Fruit fly (Drosophila melanogaster) whole organism, embryonic: ENCODE measurements around the gene Acp63F.

Experiments
- Abd-B ChIP-seq: fragments of 200-800 bp; sonication (Bioruptor generic); optimal IDR thresholded peaks from 2 replicates; lab custom pipeline; 2018; ENCODE audit warnings: missing biosample characterization, mild to moderate bottlenecking, missing genetic modification characterization, moderate library complexity
- Bdp1 ChIP-seq: fragments of 200-800 bp; sonication (Bioruptor generic); optimal IDR thresholded peaks from 3 replicates; lab custom pipeline; 2016; ENCODE audit warnings: missing biosample characterization, missing genetic modification characterization
- Bgb ChIP-seq: fragments of 200-800 bp; sonication (Bioruptor generic); IDR thresholded peaks from 2 replicates; pipeline ENCODE4 v1.3.6; 2022; ENCODE audit warnings: missing biosample characterization, missing genetic modification characterization; ENCODE audit not compliant: partially characterized antibody
- BtbVII ChIP-seq: fragments of 200-800 bp; sonication (Bioruptor generic); optimal IDR thresholded peaks from 3 replicates; lab custom pipeline; 2017; ENCODE audit warnings: missing biosample characterization, mild to moderate bottlenecking, missing genetic modification characterization
- CG10462 ChIP-seq: fragments of 200-800 bp; sonication (Bioruptor generic); optimal IDR thresholded peaks from 2 replicates; lab custom pipeline; 2016; ENCODE audit warnings: missing biosample characterization, missing genetic modification characterization
- CG11093 ChIP-seq: fragments of 200-800 bp; sonication (Bioruptor generic); IDR thresholded peaks from 3 replicates; pipeline ENCODE4 v1.3.6; 2022; ENCODE audit warnings: missing biosample characterization, missing genetic modification characterization
- CG12659 ChIP-seq: fragments of 200-800 bp; sonication (Bioruptor generic); optimal IDR thresholded peaks from 3 replicates; lab custom pipeline; 2017; ENCODE audit warnings: mild to moderate bottlenecking, missing biosample characterization, missing genetic modification reagents, missing genetic modification characterization
- CG14441 ChIP-seq: fragments of 200-800 bp; sonication (Bioruptor generic); IDR thresholded peaks from 2 replicates; pipeline ENCODE4 v1.3.6; 2022; ENCODE audit warnings: missing biosample characterization, missing genetic modification characterization
- CG14860 ChIP-seq: fragments of 200-800 bp; sonication (Bioruptor generic); IDR thresholded peaks from 3 replicates; pipeline ENCODE4 v1.3.6; 2022; ENCODE audit warnings: missing biosample characterization, missing genetic modification characterization; ENCODE audit not compliant: partially characterized antibody
- CG1792 ChIP-seq: fragments of 200-800 bp; sonication (Bioruptor generic); optimal IDR thresholded peaks from 2 replicates; lab custom pipeline; 2016; ENCODE audit warnings: missing biosample characterization, missing genetic modification characterization
- CG2889 ChIP-seq: fragments of 200-800 bp; sonication (Bioruptor generic); IDR thresholded peaks from 3 replicates; pipeline ENCODE4 v1.3.6; 2022; ENCODE audit warnings: missing biosample characterization, missing genetic modification characterization
- CG3281 ChIP-seq: fragments of 200-800 bp; sonication (Bioruptor generic); optimal IDR thresholded peaks from 3 replicates; lab custom pipeline; 2017; ENCODE audit warnings: missing biosample characterization, mild to moderate bottlenecking, missing genetic modification characterization
- CG34224 ChIP-seq: fragments of 200-800 bp; sonication (Bioruptor generic); IDR thresholded peaks from 3 replicates; pipeline ENCODE4 v1.3.6; 2022; ENCODE audit warnings: missing biosample characterization, missing genetic modification characterization; ENCODE audit not compliant: partially characterized antibody
- CG34422 ChIP-seq: fragments of 200-800 bp; sonication (Bioruptor generic); IDR thresholded peaks from 3 replicates; pipeline ENCODE4 v1.3.6; 2022; ENCODE audit warnings: missing biosample characterization, missing genetic modification characterization
- CG4707 ChIP-seq: fragments of 200-800 bp; sonication (Bioruptor generic); optimal IDR thresholded peaks from 2 replicates; lab custom pipeline; 2018; ENCODE audit warnings: missing biosample characterization, mild to moderate bottlenecking, missing genetic modification characterization, moderate library complexity
- CG4820 ChIP-seq: fragments of 200-800 bp; sonication (Bioruptor generic); optimal IDR thresholded peaks from 3 replicates; lab custom pipeline; 2016; ENCODE audit warnings: missing biosample characterization, missing genetic modification characterization
- CG4854 ChIP-seq: fragments of 200-800 bp; sonication (Bioruptor generic); optimal IDR thresholded peaks from 2 replicates; lab custom pipeline; 2016; ENCODE audit warnings: missing biosample characterization, missing genetic modification characterization, inconsistent platforms
- CG6175 ChIP-seq: fragments of 200-800 bp; sonication (Bioruptor generic); IDR thresholded peaks from 3 replicates; pipeline ENCODE4 v1.3.6; 2022; ENCODE audit warnings: missing biosample characterization, missing genetic modification characterization
- CG6765 ChIP-seq: fragments of 200-800 bp; sonication (Bioruptor generic); optimal IDR thresholded peaks from 3 replicates; lab custom pipeline; 2017; ENCODE audit warnings: missing biosample characterization, mild to moderate bottlenecking, missing genetic modification characterization
- CG6854 ChIP-seq: fragments of 200-800 bp; sonication (Bioruptor generic); optimal IDR thresholded peaks from 3 replicates; lab custom pipeline; 2017; ENCODE audit warnings: missing biosample characterization, mild to moderate bottlenecking, missing genetic modification characterization
- CG7357 ChIP-seq: fragments of 200-800 bp; sonication (Bioruptor generic); IDR thresholded peaks from 3 replicates; pipeline ENCODE4 v1.3.6; 2022; ENCODE audit warnings: missing biosample characterization, missing genetic modification characterization
- CG7928 ChIP-seq: fragments of 200-800 bp; sonication (Bioruptor generic); optimal IDR thresholded peaks from 2 replicates; lab custom pipeline; 2017; ENCODE audit warnings: missing biosample characterization, mild to moderate bottlenecking, missing genetic modification characterization
- CG9876 ChIP-seq: fragments of 200-800 bp; sonication (Bioruptor generic); optimal IDR thresholded peaks from 2 replicates; lab custom pipeline; 2016; ENCODE audit warnings: missing biosample characterization, missing genetic modification characterization
- Eip74EF ChIP-seq, 2 experiments: fragments of 200-800 bp in 1 of 2; fragments of >200 bp in 1 of 2; sonication (Bioruptor generic) in 1 of 2; optimal IDR thresholded peaks; 2 replicates each; lab custom pipeline; 2017 to 2019; ENCODE audit warnings: missing biosample characterization in 2 of 2, missing genetic modification characterization in 2 of 2, mild to moderate bottlenecking in 1 of 2, moderate library complexity in 1 of 2
- Hmr ChIP-seq: fragments of 200-800 bp; sonication (Bioruptor generic); optimal IDR thresholded peaks from 3 replicates; lab custom pipeline; 2017; ENCODE audit warnings: mild to moderate bottlenecking, missing biosample characterization, missing genetic modification reagents, missing genetic modification characterization
- Kr ChIP-seq: fragments of 200-800 bp; sonication (Bioruptor generic); optimal IDR thresholded peaks from 2 replicates; lab custom pipeline; 2017; ENCODE audit warnings: missing biosample characterization, mild to moderate bottlenecking, missing genetic modification characterization
- Lpt ChIP-seq: fragments of >200 bp; optimal IDR thresholded peaks from 2 replicates; lab custom pipeline; 2018; ENCODE audit warnings: missing biosample characterization, missing genetic modification characterization
- NC2β ChIP-seq: fragments of 200-800 bp; sonication (Bioruptor generic); optimal IDR thresholded peaks from 2 replicates; lab custom pipeline; 2016; ENCODE audit warnings: missing biosample characterization, missing genetic modification characterization
- Opbp ChIP-seq: fragments of 200-800 bp; sonication (Bioruptor generic); IDR thresholded peaks from 3 replicates; pipeline ENCODE4 v1.3.6; 2022; ENCODE audit warnings: missing biosample characterization, missing genetic modification characterization; ENCODE audit not compliant: partially characterized antibody
- PHDP ChIP-seq: fragments of 200-800 bp; sonication (Bioruptor generic); optimal IDR thresholded peaks from 3 replicates; lab custom pipeline; 2018; ENCODE audit warnings: missing biosample characterization, mild to moderate bottlenecking, missing genetic modification characterization, moderate library complexity
- Pdp1 ChIP-seq, 2 experiments: fragments of 200-800 bp; sonication (Bioruptor generic); optimal IDR thresholded peaks; 3 replicates each; lab custom pipeline; 2016; ENCODE audit warnings: missing biosample characterization in 2 of 2, missing genetic modification characterization in 2 of 2, mild to moderate bottlenecking in 1 of 2, moderate library complexity in 1 of 2
- Ravus ChIP-seq: fragments of 200-800 bp; sonication (Bioruptor generic); IDR thresholded peaks from 2 replicates; pipeline ENCODE4 v1.3.6; 2022; ENCODE audit warnings: missing biosample characterization, missing genetic modification characterization
- Spps ChIP-seq: fragments of 200-800 bp; sonication (Bioruptor generic); optimal IDR thresholded peaks from 2 replicates; lab custom pipeline; 2018; ENCODE audit warnings: missing biosample characterization, mild to moderate bottlenecking, missing genetic modification characterization
- YL-1 ChIP-seq: fragments of 200-800 bp; sonication (Bioruptor generic); optimal IDR thresholded peaks from 3 replicates; lab custom pipeline; 2017; ENCODE audit warnings: missing biosample characterization, mild to moderate bottlenecking, missing genetic modification characterization
- amos ChIP-seq: fragments of 200-800 bp; sonication (Bioruptor generic); IDR thresholded peaks from 2 replicates; pipeline ENCODE4 v1.3.6; 2022; ENCODE audit warnings: missing biosample characterization, missing genetic modification characterization; ENCODE audit not compliant: partially characterized antibody
- cato ChIP-seq: fragments of 200-800 bp; sonication (Bioruptor generic); optimal IDR thresholded peaks from 2 replicates; lab custom pipeline; 2016; ENCODE audit warnings: missing biosample characterization, missing genetic modification characterization, borderline replicate concordance
- dati ChIP-seq: fragments of 200-800 bp; sonication (Bioruptor generic); IDR thresholded peaks from 2 replicates; pipeline ENCODE4 v1.3.6; 2022; ENCODE audit warnings: missing biosample characterization, missing genetic modification characterization
- emc ChIP-seq: fragments of 200-800 bp; sonication (Bioruptor generic); optimal IDR thresholded peaks from 2 replicates; lab custom pipeline; 2016; ENCODE audit warnings: missing biosample characterization, missing genetic modification characterization
- gcm2 ChIP-seq: fragments of 200-800 bp; sonication (Bioruptor generic); optimal IDR thresholded peaks from 2 replicates; lab custom pipeline; 2016; ENCODE audit warnings: missing biosample characterization, missing genetic modification characterization
- grn ChIP-seq: fragments of 200-800 bp; sonication (Bioruptor generic); optimal IDR thresholded peaks from 3 replicates; lab custom pipeline; 2017; ENCODE audit warnings: missing biosample characterization, missing genetic modification characterization
- jumu ChIP-seq: fragments of 200-800 bp; sonication (Bioruptor generic); optimal IDR thresholded peaks from 3 replicates; lab custom pipeline; 2016; ENCODE audit warnings: missing biosample characterization, missing genetic modification characterization
- lilli ChIP-seq: fragments of 200-800 bp; sonication (Bioruptor generic); optimal IDR thresholded peaks from 3 replicates; lab custom pipeline; 2016; ENCODE audit warnings: missing biosample characterization, missing genetic modification characterization
- nmo ChIP-seq: fragments of 200-800 bp; sonication (Bioruptor generic); optimal IDR thresholded peaks from 2 replicates; lab custom pipeline; 2018; ENCODE audit warnings: missing biosample characterization, mild to moderate bottlenecking, missing genetic modification characterization, moderate library complexity
- pho ChIP-seq: fragments of 200-800 bp; sonication (Bioruptor generic); optimal IDR thresholded peaks from 2 replicates; lab custom pipeline; 2016; ENCODE audit warnings: missing biosample characterization, missing genetic modification characterization
- pum ChIP-seq: fragments of 200-800 bp; sonication (Bioruptor generic); optimal IDR thresholded peaks from 2 replicates; lab custom pipeline; 2016; ENCODE audit warnings: missing biosample characterization, missing genetic modification characterization
- ro ChIP-seq: fragments of 200-800 bp; sonication (Bioruptor generic); IDR thresholded peaks from 2 replicates; pipeline ENCODE4 v1.3.6; 2022; ENCODE audit warnings: missing biosample characterization, missing genetic modification characterization
- slp2 ChIP-seq: fragments of 200-800 bp; sonication (Bioruptor generic); optimal IDR thresholded peaks from 2 replicates; lab custom pipeline; 2016; ENCODE audit warnings: missing biosample characterization, missing genetic modification characterization
- vfl ChIP-seq: fragments of 200-800 bp; sonication (Bioruptor generic); optimal IDR thresholded peaks from 2 replicates; lab custom pipeline; 2016; ENCODE audit warnings: missing biosample characterization, missing genetic modification characterization

The Acp63F gene

dm6 chr3L:3769157-3769556 is 47.0 kb downstream of the Acp63F start (continued):
- TF ChIP-seq Lpt (GFP tag; lab: Kevin White, UChicago), result no peak

dm6 chr3L:3767825-3768224 is 48.3 kb downstream of the Acp63F start:
- TF ChIP-seq Pdp1 (GFP tag; optimal IDR thresholded peaks at IDR 0.05; lab: Kevin White, UChicago) (peak; percentile 26 to 69), CG11093 (GFP tag; lab: Robert Waterston, UW) (no peak), Bdp1 (GFP tag; lab: Kevin White, UChicago) (peak; percentile 70), cato (GFP tag; lab: Kevin White, UChicago) (peak; percentile 37), CG9876 (GFP tag; lab: Kevin White, UChicago) (peak; percentile 53), CG6854 (GFP tag; lab: Kevin White, UChicago) (peak; percentile 44), pum (GFP tag; lab: Kevin White, UChicago) (peak; percentile 65), NC2β (GFP tag; lab: Kevin White, UChicago) (peak; percentile 75), CG6175 (GFP tag; lab: Robert Waterston, UW) (peak; percentile 74; the same call in 1 of the 3 replicates), CG3281 (GFP tag; lab: Kevin White, UChicago) (no peak), CG14441 (peak; percentile 31; the same call in 1 of the 2 replicates), CG14860 (GFP tag; lab: Robert Waterston, UW) (no peak), CG4854 (GFP tag; lab: Kevin White, UChicago) (no peak), CG2889 (GFP tag; lab: Robert Waterston, UW) (0 out of 3 replicates have a peak, but pooled peaks have one; percentile 12), slp2 (GFP tag; lab: Kevin White, UChicago) (no peak), nmo (GFP tag; lab: Kevin White, UChicago) (peak; percentile 53), emc (no peak), CG12659 (GFP tag; lab: Kevin White, UChicago) (peak; percentile 30), CG34422 (GFP tag; lab: Robert Waterston, UW) (peak; percentile 61; the same call in 2 of the 3 replicates), vfl (GFP tag; lab: Kevin White, UChicago) (peak; percentile 39), Spps (tag; lab: Kevin White, UChicago) (no peak), Bgb (peak; percentile 33; the same call in 1 of the 2 replicates), Kr (no peak), ro (GFP tag; lab: Robert Waterston, UW) (0 out of 2 replicates have a peak, but pooled peaks have one; percentile 8), lilli (GFP tag; lab: Kevin White, UChicago) (peak; percentile 52), Eip74EF (GFP tag; optimal IDR thresholded peaks at IDR 0.05; lab: Kevin White, UChicago) (peak in 1 of 2 experiments; percentile 14), YL-1 (GFP tag; lab: Kevin White, UChicago) (peak; percentile 36), Ravus (GFP tag; lab: Robert Waterston, UW) (no peak), CG4707 (GFP tag; lab: Kevin White, UChicago) (peak; percentile 56), CG6765 (GFP tag; lab: Kevin White, UChicago) (peak; percentile 14), amos (GFP tag; lab: Robert Waterston, UW) (0 out of 2 replicates have a peak, but pooled peaks have one; percentile 6), CG4820 (peak; percentile 23), gcm2 (GFP tag; lab: Kevin White, UChicago) (peak; percentile 4), BtbVII (GFP tag; lab: Kevin White, UChicago) (no peak), grn (GFP tag; lab: Kevin White, UChicago) (no peak), Opbp (GFP tag; lab: Robert Waterston, UW) (peak; percentile 45; the same call in 1 of the 3 replicates), dati (GFP tag; lab: Robert Waterston, UW) (no peak), PHDP (tag; lab: Kevin White, UChicago) (peak; percentile 52), jumu (GFP tag; lab: Kevin White, UChicago) (peak; percentile 52), CG34224 (GFP tag; lab: Robert Waterston, UW) (no peak), pho (GFP tag; lab: Kevin White, UChicago) (peak; percentile 37), Hmr (GFP tag; lab: Kevin White, UChicago) (peak; percentile 67), CG7928 (GFP tag; lab: Kevin White, UChicago) (no peak), CG1792 (GFP tag; lab: Kevin White, UChicago) (no peak), CG10462 (GFP tag; lab: Kevin White, UChicago) (peak; percentile 11), CG7357 (GFP tag; lab: Robert Waterston, UW) (no peak), Abd-B (no peak)
